Fruit fly (Drosophila melanogaster) whole organism, embryonic: ENCODE data around the gene Sry-alpha.

Experiments
- ATbp ChIP-seq: fragments of 200-800 bp; sonication (Bioruptor generic); optimal IDR thresholded peaks from 2 replicates; lab custom pipeline; 2017; ENCODE audit warnings: missing biosample characterization, mild to moderate bottlenecking, missing genetic modification characterization, missing genetic modification reagents
- B-H2 ChIP-seq: fragments of 200-800 bp; sonication (Bioruptor generic); optimal IDR thresholded peaks from 2 replicates; lab custom pipeline; 2018; ENCODE audit warnings: missing biosample characterization, mild to moderate bottlenecking, missing genetic modification characterization
- Bgb ChIP-seq: fragments of 200-800 bp; sonication (Bioruptor generic); IDR thresholded peaks from 2 replicates; pipeline ENCODE4 v1.3.6; 2022; ENCODE audit warnings: missing biosample characterization, missing genetic modification characterization; ENCODE audit not compliant: partially characterized antibody
- C15 ChIP-seq: fragments of 200-800 bp; sonication (Bioruptor generic); IDR thresholded peaks from 3 replicates; pipeline ENCODE4 v1.3.6; 2022; ENCODE audit warnings: missing biosample characterization, missing genetic modification characterization
- CG12219 ChIP-seq: fragments of 200-800 bp; sonication (Bioruptor generic); optimal IDR thresholded peaks from 3 replicates; lab custom pipeline; 2018; ENCODE audit warnings: missing biosample characterization, mild to moderate bottlenecking, missing genetic modification characterization
- CG12744 ChIP-seq: fragments of 200-800 bp; sonication (Bioruptor generic); optimal IDR thresholded peaks from 2 replicates; lab custom pipeline; 2016; ENCODE audit warnings: missing biosample characterization, missing genetic modification characterization
- CG13775 ChIP-seq: fragments of 200-800 bp; sonication (Bioruptor generic); optimal IDR thresholded peaks from 3 replicates; lab custom pipeline; 2017; ENCODE audit warnings: missing biosample characterization, mild to moderate bottlenecking, missing genetic modification characterization
- CG14965 ChIP-seq: fragments of 200-800 bp; sonication (Bioruptor generic); optimal IDR thresholded peaks from 2 replicates; lab custom pipeline; 2016; ENCODE audit warnings: missing biosample characterization, missing genetic modification characterization, borderline replicate concordance
- CG18599 ChIP-seq: fragments of 200-800 bp; sonication (Bioruptor generic); optimal IDR thresholded peaks from 3 replicates; lab custom pipeline; 2017; ENCODE audit warnings: missing biosample characterization, missing genetic modification characterization, mild to moderate bottlenecking, moderate library complexity, missing genetic modification reagents
- CG30020 ChIP-seq: fragments of 200-800 bp; optimal IDR thresholded peaks from 2 replicates; lab custom pipeline; 2019; ENCODE audit warnings: missing biosample characterization, mild to moderate bottlenecking, missing genetic modification characterization, moderate library complexity
- CG31441 ChIP-seq: fragments of 200-800 bp; sonication (Bioruptor generic); IDR thresholded peaks from 2 replicates; pipeline ENCODE4 v1.3.6; 2022; ENCODE audit warnings: missing biosample characterization, missing genetic modification characterization
- CG32772 ChIP-seq: fragments of 200-800 bp; sonication (Bioruptor generic); IDR thresholded peaks from 2 replicates; pipeline ENCODE4 v1.3.6; 2022; ENCODE audit warnings: missing biosample characterization, missing genetic modification characterization
- CG3847 ChIP-seq: fragments of 200-800 bp; sonication (Bioruptor generic); IDR thresholded peaks from 2 replicates; pipeline ENCODE4 v1.3.6; 2022; ENCODE audit warnings: missing biosample characterization, missing genetic modification characterization
- CG4328 ChIP-seq: fragments of 200-800 bp; sonication (Bioruptor generic); optimal IDR thresholded peaks from 3 replicates; lab custom pipeline; 2017; ENCODE audit warnings: missing biosample characterization, missing genetic modification reagents, missing genetic modification characterization
- CG8089 ChIP-seq: fragments of 200-800 bp; sonication (Bioruptor generic); optimal IDR thresholded peaks from 3 replicates; lab custom pipeline; 2016; ENCODE audit warnings: missing biosample characterization, missing genetic modification characterization
- CG8290 ChIP-seq, 3 experiments: fragments of 200-800 bp; sonication (Bioruptor generic); optimal IDR thresholded peaks; 2 replicates each; lab custom pipeline; 2016 to 2019; ENCODE audit warnings: missing biosample characterization in 3 of 3, missing genetic modification characterization in 3 of 3, mild to moderate bottlenecking in 2 of 3, moderate library complexity in 1 of 3
- CG9437 ChIP-seq: fragments of 200-800 bp; sonication (Bioruptor generic); optimal IDR thresholded peaks from 2 replicates; lab custom pipeline; 2018; ENCODE audit warnings: missing biosample characterization, mild to moderate bottlenecking, missing genetic modification characterization
- CG9797 ChIP-seq: fragments of 200-800 bp; sonication (Bioruptor generic); optimal IDR thresholded peaks from 3 replicates; lab custom pipeline; 2018; ENCODE audit warnings: missing biosample characterization, mild to moderate bottlenecking, missing genetic modification characterization
- CTCF ChIP-seq: fragments of 200-800 bp; sonication (Bioruptor generic); optimal IDR thresholded peaks from 2 replicates; lab custom pipeline; 2017; ENCODE audit warnings: missing biosample characterization, mild to moderate bottlenecking, missing genetic modification characterization, moderate library complexity
- Dbx ChIP-seq: fragments of 200-800 bp; sonication (Bioruptor generic); IDR thresholded peaks from 3 replicates; pipeline ENCODE4 v1.3.6; 2022; ENCODE audit warnings: missing biosample characterization, missing genetic modification characterization
- ERR ChIP-seq: fragments of 200-800 bp; sonication (Bioruptor generic); optimal IDR thresholded peaks from 2 replicates; lab custom pipeline; 2016; ENCODE audit warnings: missing biosample characterization, missing genetic modification characterization
- GATAe ChIP-seq: fragments of 200-800 bp; sonication (Bioruptor generic); conservative IDR thresholded peaks from 2 replicates; pipeline ENCODE4 v1.3.6; 2022; ENCODE audit warnings: missing biosample characterization, missing genetic modification characterization
- Gsc ChIP-seq: fragments of 200-800 bp; sonication (Bioruptor generic); IDR thresholded peaks from 2 replicates; pipeline ENCODE4 v1.3.6; 2022; ENCODE audit warnings: missing biosample characterization, missing genetic modification characterization
- HLH4C ChIP-seq: fragments of 200-800 bp; sonication (Bioruptor generic); IDR thresholded peaks from 3 replicates; pipeline ENCODE4 v1.3.6; 2022; ENCODE audit warnings: missing biosample characterization, missing genetic modification characterization; ENCODE audit not compliant: partially characterized antibody
- Med ChIP-seq: fragments of 200-800 bp; sonication (Bioruptor generic); peaks from one replicate; lab custom pipeline; 2016; ENCODE audit warnings: missing biosample characterization, missing genetic modification characterization, mild to moderate bottlenecking, inconsistent platforms, moderate library complexity
- Mes4 ChIP-seq: fragments of 200-800 bp; sonication (Bioruptor generic); optimal IDR thresholded peaks from 2 replicates; lab custom pipeline; 2016; ENCODE audit warnings: missing biosample characterization, missing genetic modification characterization
- Pdp1 ChIP-seq, 2 experiments: fragments of 200-800 bp; sonication (Bioruptor generic); optimal IDR thresholded peaks; 3 replicates each; lab custom pipeline; 2016; ENCODE audit warnings: missing biosample characterization in 2 of 2, missing genetic modification characterization in 2 of 2, mild to moderate bottlenecking in 1 of 2, moderate library complexity in 1 of 2
- Poxn ChIP-seq: fragments of 200-800 bp; sonication (Bioruptor generic); IDR thresholded peaks from 2 replicates; pipeline ENCODE4 v1.3.6; 2022; ENCODE audit warnings: missing biosample characterization, missing genetic modification characterization
- Sox102F ChIP-seq: fragments of 200-800 bp; sonication (Bioruptor generic); optimal IDR thresholded peaks from 2 replicates; lab custom pipeline; 2018; ENCODE audit warnings: missing biosample characterization, mild to moderate bottlenecking, missing genetic modification characterization, moderate library complexity
- aop ChIP-seq: fragments of 200-800 bp; sonication (Bioruptor generic); IDR thresholded peaks from 2 replicates; pipeline ENCODE4 v1.3.6; 2022; ENCODE audit warnings: missing biosample characterization, missing genetic modification characterization
- bsh ChIP-seq, 2 experiments: fragments of 200-800 bp; sonication (Bioruptor generic); optimal IDR thresholded peaks; 2 replicates each; lab custom pipeline; 2017 to 2018; ENCODE audit warnings: mild to moderate bottlenecking in 2 of 2, missing biosample characterization in 2 of 2, missing genetic modification characterization in 2 of 2, moderate library complexity in 1 of 2
- chif ChIP-seq, 2 experiments: fragments of 200-800 bp; sonication (Bioruptor generic); optimal IDR thresholded peaks; 3 replicates each; lab custom pipeline; 2016; ENCODE audit warnings: missing biosample characterization in 2 of 2, missing genetic modification characterization in 2 of 2
- crol ChIP-seq: fragments of 200-800 bp; sonication (Bioruptor generic); IDR thresholded peaks from 2 replicates; pipeline ENCODE4 v1.3.6; 2022; ENCODE audit warnings: missing biosample characterization, missing genetic modification characterization
- crp ChIP-seq, 2 experiments: fragments of 200-800 bp; sonication (Bioruptor generic); optimal IDR thresholded peaks; 2 replicates in 1 of 2; 3 replicates in 1 of 2; lab custom pipeline; 2017; ENCODE audit warnings: missing biosample characterization in 2 of 2, missing genetic modification characterization in 2 of 2, mild to moderate bottlenecking in 1 of 2, moderate library complexity in 1 of 2
- danr ChIP-seq: fragments of 200-800 bp; sonication (Bioruptor generic); IDR thresholded peaks from 2 replicates; pipeline ENCODE4 v1.3.6; 2022; ENCODE audit warnings: missing biosample characterization, missing genetic modification characterization
- dm ChIP-seq: fragments of 200-800 bp; sonication (Bioruptor generic); optimal IDR thresholded peaks from 3 replicates; lab custom pipeline; 2016; ENCODE audit warnings: missing biosample characterization, missing genetic modification characterization
- emc ChIP-seq: fragments of 200-800 bp; sonication (Bioruptor generic); optimal IDR thresholded peaks from 2 replicates; lab custom pipeline; 2016; ENCODE audit warnings: missing biosample characterization, missing genetic modification characterization
- exex ChIP-seq: fragments of 200-800 bp; sonication (Bioruptor generic); optimal IDR thresholded peaks from 4 replicates; lab custom pipeline; 2018; ENCODE audit warnings: missing biosample characterization, mild to moderate bottlenecking, missing genetic modification characterization, moderate library complexity
- fd96Cb ChIP-seq: fragments of 200-800 bp; sonication (Bioruptor generic); optimal IDR thresholded peaks from 2 replicates; lab custom pipeline; 2018; ENCODE audit warnings: missing biosample characterization, mild to moderate bottlenecking, missing genetic modification characterization, moderate library complexity
- klu ChIP-seq: fragments of 200-800 bp; sonication (Bioruptor generic); IDR thresholded peaks from 2 replicates; pipeline ENCODE4 v1.3.6; 2022; ENCODE audit warnings: missing biosample characterization, missing genetic modification characterization
- lab ChIP-seq: fragments of 200-800 bp; sonication (Bioruptor generic); optimal IDR thresholded peaks from 3 replicates; lab custom pipeline; 2017; ENCODE audit warnings: missing biosample characterization, missing genetic modification characterization, mild to moderate bottlenecking, moderate library complexity, missing genetic modification reagents
- mirr ChIP-seq: fragments of 200-800 bp; sonication (Bioruptor generic); optimal IDR thresholded peaks from 3 replicates; lab custom pipeline; 2018; ENCODE audit warnings: missing biosample characterization, mild to moderate bottlenecking, missing genetic modification characterization
- nerfin-2 ChIP-seq: fragments of 200-800 bp; sonication (Bioruptor generic); IDR thresholded peaks from 2 replicates; pipeline ENCODE4 v1.3.6; 2022; ENCODE audit warnings: missing biosample characterization, missing genetic modification characterization; ENCODE audit not compliant: partially characterized antibody
- oc ChIP-seq: fragments of 200-800 bp; sonication (Bioruptor generic); optimal IDR thresholded peaks from 2 replicates; lab custom pipeline; 2018; ENCODE audit warnings: missing biosample characterization, mild to moderate bottlenecking, missing genetic modification characterization, moderate library complexity
- salm ChIP-seq: fragments of 200-800 bp; sonication (Bioruptor generic); optimal IDR thresholded peaks from 2 replicates; lab custom pipeline; 2018; ENCODE audit warnings: missing biosample characterization, mild to moderate bottlenecking, missing genetic modification characterization
- sens ChIP-seq: fragments of 200-800 bp; sonication (Bioruptor generic); peaks from one replicate; lab custom pipeline; 2016; ENCODE audit warnings: missing biosample characterization, missing genetic modification characterization
- slou ChIP-seq: fragments of 200-800 bp; sonication (Bioruptor generic); optimal IDR thresholded peaks from 3 replicates; lab custom pipeline; 2016; ENCODE audit warnings: missing biosample characterization, missing genetic modification characterization
- sna ChIP-seq: fragments of 200-800 bp; sonication (Bioruptor generic); IDR thresholded peaks from 2 replicates; pipeline ENCODE4 v1.3.6; 2022; ENCODE audit warnings: missing biosample characterization, missing genetic modification characterization; ENCODE audit not compliant: partially characterized antibody
- sug ChIP-seq: fragments of 200-800 bp; optimal IDR thresholded peaks from 2 replicates; lab custom pipeline; 2019; ENCODE audit warnings: missing biosample characterization, mild to moderate bottlenecking, missing genetic modification characterization, moderate library complexity
- wek ChIP-seq: fragments of 200-800 bp; sonication (Bioruptor generic); optimal IDR thresholded peaks from 3 replicates; lab custom pipeline; 2018; ENCODE audit warnings: missing biosample characterization, mild to moderate bottlenecking, missing genetic modification characterization, moderate library complexity
- z ChIP-seq: fragments of 200-800 bp; sonication (Bioruptor generic); IDR thresholded peaks from 3 replicates; pipeline ENCODE4 v1.3.6; 2022; ENCODE audit warnings: missing biosample characterization, missing genetic modification characterization

Sry-alpha gene

DNA sequence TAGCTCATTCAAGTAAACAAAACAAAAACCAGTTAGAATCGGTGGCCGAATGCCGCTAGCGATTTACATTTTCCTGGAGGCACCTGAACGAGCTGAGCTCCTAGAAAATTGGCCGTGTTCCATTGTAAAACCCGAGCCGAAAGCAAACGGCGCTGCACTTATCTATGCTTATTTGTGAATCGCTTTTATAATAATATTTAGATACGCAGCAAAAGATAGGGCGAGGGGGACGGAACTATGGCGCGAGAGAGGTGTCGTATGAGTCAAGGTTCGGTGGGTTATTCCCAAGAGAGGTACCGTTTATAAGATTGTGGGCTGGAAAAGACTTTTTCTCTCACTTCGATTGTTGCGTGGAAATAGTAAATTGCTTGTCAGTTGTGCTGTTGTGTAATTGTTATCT, 24.2 kb downstream of the Sry-alpha start:
- TF ChIP-seq CG12219 (GFP tag; lab: Kevin White, UChicago) = no peak
- TF ChIP-seq B-H2 = no peak
- TF ChIP-seq z (GFP tag; lab: Robert Waterston, UW) = no peak
- no peak for TF ChIP-seq CG8089 (GFP tag; lab: Kevin White, UChicago)
- no peak for TF ChIP-seq bsh (GFP tag; optimal IDR thresholded peaks at IDR 0.05; lab: Kevin White, UChicago)
- TF ChIP-seq fd96Cb = no peak
- TF ChIP-seq Bgb (GFP tag; lab: Robert Waterston, UW) = no peak
- no peak for TF ChIP-seq CG9437
- no peak for TF ChIP-seq nerfin-2 (GFP tag; lab: Robert Waterston, UW)
- TF ChIP-seq CG4328 (GFP tag; lab: Kevin White, UChicago) = no peak
- TF ChIP-seq ERR = no peak
- no peak for TF ChIP-seq CTCF
- TF ChIP-seq CG18599 (GFP tag; lab: Kevin White, UChicago) = peak; percentile 41
- peak; percentile 78 for TF ChIP-seq sug (tag; lab: Kevin White, UChicago)
- peak; percentile 33 for TF ChIP-seq lab (GFP tag; lab: Kevin White, UChicago)
- no peak for TF ChIP-seq CG31441
- no peak for TF ChIP-seq CG14965 (GFP tag; lab: Kevin White, UChicago)
- peak; percentile 66 for TF ChIP-seq Med (GFP tag; lab: Kevin White, UChicago)
- no peak for TF ChIP-seq Mes4 (GFP tag; lab: Kevin White, UChicago)
- TF ChIP-seq wek = no peak
- no peak for TF ChIP-seq dm (GFP tag; lab: Kevin White, UChicago)
- TF ChIP-seq oc (tag; lab: Kevin White, UChicago) = no peak
- TF ChIP-seq chif (GFP tag; optimal IDR thresholded peaks at IDR 0.05; lab: Kevin White, UChicago) = no peak
- no peak for TF ChIP-seq klu
- no peak for TF ChIP-seq danr (GFP tag; lab: Robert Waterston, UW)
- no peak for TF ChIP-seq CG30020 (tag; lab: Kevin White, UChicago)
- no peak for TF ChIP-seq Poxn
- TF ChIP-seq CG13775 (GFP tag; lab: Kevin White, UChicago) = no peak
- TF ChIP-seq Dbx = no peak
- no peak for TF ChIP-seq Gsc (GFP tag; lab: Robert Waterston, UW)
- TF ChIP-seq Sox102F (GFP tag; lab: Kevin White, UChicago) = no peak
- TF ChIP-seq GATAe (GFP tag; lab: Robert Waterston, UW) = peak; percentile 51
- TF ChIP-seq HLH4C (GFP tag; lab: Robert Waterston, UW) = no peak
- no peak for TF ChIP-seq crp (GFP tag; optimal IDR thresholded peaks at IDR 0.05; lab: Kevin White, UChicago)
- no peak for TF ChIP-seq CG9797 (GFP tag; lab: Kevin White, UChicago)
- peak in 1 of 2 experiments; percentile 43 for TF ChIP-seq Pdp1 (GFP tag; optimal IDR thresholded peaks at IDR 0.05; lab: Kevin White, UChicago)
- no peak for TF ChIP-seq salm (tag; lab: Kevin White, UChicago)
- TF ChIP-seq CG12744 (GFP tag; lab: Kevin White, UChicago) = no peak
- no peak for TF ChIP-seq aop (GFP tag; lab: Robert Waterston, UW)
- TF ChIP-seq sna = no peak
- no peak for TF ChIP-seq CG3847 (GFP tag; lab: Robert Waterston, UW)
- no peak for TF ChIP-seq C15 (GFP tag; lab: Robert Waterston, UW)
- TF ChIP-seq exex (tag; lab: Kevin White, UChicago) = peak; percentile 61
- no peak for TF ChIP-seq CG8290 (GFP tag; optimal IDR thresholded peaks at IDR 0.05; lab: Kevin White, UChicago)
- TF ChIP-seq CG8290 (tag; optimal IDR thresholded peaks at IDR 0.05; lab: Kevin White, UChicago) = peak in 1 of 2 experiments; percentile 6
- peak; percentile 68 for TF ChIP-seq sens (GFP tag; lab: Kevin White, UChicago)
- no peak for TF ChIP-seq CG32772 (GFP tag; lab: Robert Waterston, UW)
- TF ChIP-seq emc (GFP tag; lab: Kevin White, UChicago) = no peak
- TF ChIP-seq ATbp (GFP tag; lab: Kevin White, UChicago) = peak; percentile 4
- peak; percentile 39 for TF ChIP-seq mirr
- TF ChIP-seq crol (GFP tag; lab: Robert Waterston, UW) = 0 out of 2 replicates have a peak, but pooled peaks have one; percentile 39
- TF ChIP-seq slou (GFP tag; lab: Kevin White, UChicago) = no peak
